Worm (Caenorhabditis elegans) whole organism, mixed stage, embryonic: Measurements from ENCODE around the gene C13A10.2.

Source experiments
- M03D4.4 ChIP-seq: sonication (generic microtip); optimal IDR thresholded peaks from 2 replicates; lab custom pipeline; 2017; ENCODE audit warnings: mild to moderate bottlenecking, missing genetic modification characterization, missing compliant biosample characterization
- bed-3 ChIP-seq: fragments of 200-800 bp; sonication (Bioruptor generic); optimal IDR thresholded peaks from 3 replicates; lab custom pipeline; 2018; ENCODE audit warnings: mild to moderate bottlenecking, missing genetic modification characterization, moderate library complexity, missing compliant biosample characterization
- blmp-1 ChIP-seq: fragments of 150-350 bp; optimal IDR thresholded peaks from 2 replicates; lab custom pipeline; 2014; ENCODE audit warnings: missing biosample characterization, missing genetic modification characterization
- ceh-39 ChIP-seq: fragments of 150-350 bp; optimal IDR thresholded peaks from 2 replicates; lab custom pipeline; 2014; ENCODE audit warnings: missing biosample characterization, missing genetic modification characterization
- ceh-43 ChIP-seq: fragments of 200-800 bp; sonication (Bioruptor generic); optimal IDR thresholded peaks from 2 replicates; lab custom pipeline; 2018; ENCODE audit warnings: mild to moderate bottlenecking, missing genetic modification characterization, moderate library complexity, missing compliant biosample characterization
- ceh-83 ChIP-seq: fragments of 200-800 bp; sonication (Bioruptor generic); optimal IDR thresholded peaks from 2 replicates; lab custom pipeline; 2018; ENCODE audit warnings: mild to moderate bottlenecking, missing genetic modification characterization, missing compliant biosample characterization
- ces-1 ChIP-seq: fragments of 150-350 bp; optimal IDR thresholded peaks from 2 replicates; lab custom pipeline; 2014; ENCODE audit warnings: missing biosample characterization, missing genetic modification reagents, missing genetic modification characterization
- cnd-1 ChIP-seq: fragments of 200-800 bp; sonication (Bioruptor generic); optimal IDR thresholded peaks from 2 replicates; lab custom pipeline; 2018; ENCODE audit warnings: mild to moderate bottlenecking, missing genetic modification characterization, missing compliant biosample characterization
- drap-1 ChIP-seq: fragments of 200-800 bp; sonication (Bioruptor generic); optimal IDR thresholded peaks from 3 replicates; lab custom pipeline; 2018; ENCODE audit warnings: mild to moderate bottlenecking, missing genetic modification characterization, missing compliant biosample characterization
- elt-3 ChIP-seq: fragments of 150-350 bp; optimal IDR thresholded peaks from 2 replicates; lab custom pipeline; 2014; ENCODE audit warnings: missing biosample characterization, missing genetic modification characterization
- flh-1 ChIP-seq: fragments of 200-800 bp; sonication (Bioruptor generic); optimal IDR thresholded peaks from 2 replicates; lab custom pipeline; 2018; ENCODE audit warnings: mild to moderate bottlenecking, missing genetic modification characterization, moderate library complexity, missing compliant biosample characterization
- ham-2 ChIP-seq: fragments of 200-800 bp; sonication (Bioruptor generic); optimal IDR thresholded peaks from 2 replicates; lab custom pipeline; 2018; ENCODE audit warnings: mild to moderate bottlenecking, missing genetic modification characterization, missing compliant biosample characterization
- hlh-1 ChIP-seq: fragments of 150-350 bp; optimal IDR thresholded peaks from 2 replicates; lab custom pipeline; 2014; ENCODE audit warnings: missing biosample characterization, missing genetic modification reagents, missing genetic modification characterization
- lin-13 ChIP-seq: fragments of 150-350 bp; optimal IDR thresholded peaks from 2 replicates; lab custom pipeline; 2014; ENCODE audit warnings: missing biosample characterization, missing genetic modification characterization
- lin-32 ChIP-seq: fragments of 200-800 bp; sonication (Bioruptor generic); optimal IDR thresholded peaks from 2 replicates; lab custom pipeline; 2018; ENCODE audit warnings: mild to moderate bottlenecking, missing genetic modification characterization, missing compliant biosample characterization
- mab-5 ChIP-seq: fragments of 150-350 bp; optimal IDR thresholded peaks from 2 replicates; lab custom pipeline; 2014; ENCODE audit warnings: missing biosample characterization, missing genetic modification characterization
- mep-1 ChIP-seq: fragments of 150-350 bp; optimal IDR thresholded peaks from 2 replicates; lab custom pipeline; 2017; ENCODE audit warnings: missing biosample characterization, missing genetic modification reagents, missing genetic modification characterization, inconsistent platforms
- mls-2 ChIP-seq: sonication (generic microtip); optimal IDR thresholded peaks from 2 replicates; lab custom pipeline; 2016; ENCODE audit warnings: mild to moderate bottlenecking, missing genetic modification characterization, moderate library complexity, missing compliant biosample characterization
- nhr-12 ChIP-seq: fragments of 150-350 bp; optimal IDR thresholded peaks from 2 replicates; lab custom pipeline; 2014; ENCODE audit warnings: missing biosample characterization, missing genetic modification characterization
- nhr-2 ChIP-seq: fragments of 150-350 bp; optimal IDR thresholded peaks from 2 replicates; lab custom pipeline; 2014; ENCODE audit warnings: missing biosample characterization, missing genetic modification characterization
- nhr-237 ChIP-seq: fragments of 150-350 bp; optimal IDR thresholded peaks from 2 replicates; lab custom pipeline; 2014; ENCODE audit warnings: missing biosample characterization, missing genetic modification characterization
- nhr-28 ChIP-seq: fragments of 150-350 bp; optimal IDR thresholded peaks from 2 replicates; lab custom pipeline; 2014; ENCODE audit warnings: missing biosample characterization, missing genetic modification characterization
- nhr-76 ChIP-seq: sonication (generic microtip); optimal IDR thresholded peaks from 2 replicates; lab custom pipeline; 2017; ENCODE audit warnings: missing biosample characterization, missing genetic modification characterization
- pha-4 ChIP-seq: fragments of 150-350 bp; optimal IDR thresholded peaks from 2 replicates; lab custom pipeline; 2018; ENCODE audit warnings: missing biosample characterization, missing genetic modification reagents, missing genetic modification characterization
- sem-2 ChIP-seq: fragments of 200-800 bp; sonication (Bioruptor generic); optimal IDR thresholded peaks from 2 replicates; lab custom pipeline; 2018; ENCODE audit warnings: mild to moderate bottlenecking, missing genetic modification characterization, missing compliant biosample characterization
- sptf-1 ChIP-seq: sonication (generic microtip); optimal IDR thresholded peaks from 2 replicates; lab custom pipeline; 2017; ENCODE audit warnings: mild to moderate bottlenecking, missing genetic modification characterization, moderate library complexity, missing compliant biosample characterization
- tbx-8 ChIP-seq: fragments of 200-800 bp; sonication (Bioruptor generic); optimal IDR thresholded peaks from 2 replicates; lab custom pipeline; 2018; ENCODE audit warnings: mild to moderate bottlenecking, missing genetic modification characterization, moderate library complexity, missing compliant biosample characterization
- unc-120 ChIP-seq: sonication (generic microtip); optimal IDR thresholded peaks from 2 replicates; lab custom pipeline; 2017; ENCODE audit warnings: missing genetic modification characterization, missing compliant biosample characterization; ENCODE audit not compliant: poor library complexity, severe bottlenecking
- unc-39 ChIP-seq: fragments of 150-350 bp; optimal IDR thresholded peaks from 2 replicates; lab custom pipeline; 2014; ENCODE audit warnings: missing biosample characterization, missing genetic modification characterization
- unc-62 ChIP-seq: fragments of 150-350 bp; optimal IDR thresholded peaks from 2 replicates; lab custom pipeline; 2014; ENCODE audit warnings: missing biosample characterization, missing genetic modification reagents, missing genetic modification characterization
- zip-8 ChIP-seq: fragments of 150-350 bp; optimal IDR thresholded peaks from 2 replicates; lab custom pipeline; 2014; ENCODE audit warnings: missing biosample characterization, missing genetic modification characterization
- ztf-11 ChIP-seq: fragments of 150-350 bp; optimal IDR thresholded peaks from 2 replicates; lab custom pipeline; 2014; ENCODE audit warnings: missing biosample characterization, missing genetic modification characterization

C13A10.2 gene

ce11 chrII:1372966-1373365 lies 15.2 kb upstream of the C13A10.2 start:
- no peak for TF ChIP-seq ztf-11 (tag; lab: Kevin White, UChicago)
- TF ChIP-seq unc-62 (GFP tag; lab: Kevin White, UChicago): no peak
- TF ChIP-seq ces-1 (GFP tag; lab: Kevin White, UChicago): no peak
- TF ChIP-seq hlh-1 (tag; lab: Kevin White, UChicago): no peak
- TF ChIP-seq drap-1 (GFP tag; lab: Kevin White, UChicago): no peak

- TF ChIP-seq lin-13: no peak
Measured at ce11 chrII:1372138-1372537, 14.3 kb upstream of the C13A10.2 start.

- TF ChIP-seq mls-2 (tag; lab: Kevin White, UChicago) (no peak), zip-8 (tag; lab: Kevin White, UChicago) (no peak), blmp-1 (tag; lab: Kevin White, UChicago) (no peak)
Measured at ce11 chrII:1371533-1371932, 13.7 kb upstream of the C13A10.2 start.

ce11 chrII:1369322-1369721 lies 11.5 kb upstream of the C13A10.2 start:
- TF ChIP-seq M03D4.4 (tag; lab: Kevin White, UChicago): no peak
- TF ChIP-seq mls-2 (tag; lab: Kevin White, UChicago): no peak
- TF ChIP-seq zip-8 (tag; lab: Kevin White, UChicago): no peak
- TF ChIP-seq ceh-43 (GFP tag; lab: Kevin White, UChicago): no peak
- no peak for TF ChIP-seq pha-4
- no peak for TF ChIP-seq nhr-28 (tag; lab: Kevin White, UChicago)
- TF ChIP-seq ces-1 (GFP tag; lab: Kevin White, UChicago): no peak
- TF ChIP-seq elt-3 (tag; lab: Kevin White, UChicago): no peak
- no peak for TF ChIP-seq unc-39
- TF ChIP-seq lin-32: no peak
- TF ChIP-seq bed-3 (GFP tag; lab: Kevin White, UChicago): no peak
- no peak for TF ChIP-seq drap-1 (GFP tag; lab: Kevin White, UChicago)
- no peak for TF ChIP-seq flh-1
- TF ChIP-seq sem-2: no peak
- no peak for TF ChIP-seq ham-2
- TF ChIP-seq nhr-12 (tag; lab: Kevin White, UChicago): no peak
- TF ChIP-seq, all 35 proteins: peak for 0

ce11 chrII:1368756-1369155 lies 11.0 kb upstream of the C13A10.2 start:
- TF ChIP-seq flh-1 (no peak), ceh-83 (GFP tag; lab: Kevin White, UChicago) (no peak), zip-8 (tag; lab: Kevin White, UChicago) (no peak), ces-1 (GFP tag; lab: Kevin White, UChicago) (no peak), nhr-76 (tag; lab: Kevin White, UChicago) (no peak), unc-62 (GFP tag; lab: Kevin White, UChicago) (no peak), nhr-2 (no peak), sem-2 (no peak), nhr-237 (no peak), lin-32 (no peak), hlh-1 (tag; lab: Kevin White, UChicago) (no peak), ztf-11 (tag; lab: Kevin White, UChicago) (no peak), ceh-43 (GFP tag; lab: Kevin White, UChicago) (no peak), mls-2 (tag; lab: Kevin White, UChicago) (no peak)
- TF ChIP-seq, all 35 proteins: peak for 0

- TF ChIP-seq tbx-8 (GFP tag; lab: Kevin White, UChicago) (no peak), sptf-1 (tag; lab: Kevin White, UChicago) (no peak), lin-32 (no peak), mab-5 (tag; lab: Kevin White, UChicago) (no peak), drap-1 (GFP tag; lab: Kevin White, UChicago) (no peak), lin-13 (no peak), nhr-12 (tag; lab: Kevin White, UChicago) (no peak), ceh-39 (no peak), cnd-1 (tag; lab: Kevin White, UChicago) (no peak), ceh-83 (GFP tag; lab: Kevin White, UChicago) (no peak), unc-120 (tag; lab: Kevin White, UChicago) (no peak), ztf-11 (tag; lab: Kevin White, UChicago) (no peak), ces-1 (GFP tag; lab: Kevin White, UChicago) (no peak), unc-62 (GFP tag; lab: Kevin White, UChicago) (no peak), mep-1 (tag; lab: Kevin White, UChicago) (no peak), blmp-1 (tag; lab: Kevin White, UChicago) (no peak), nhr-237 (no peak), sem-2 (no peak)
Measured at ce11 chrII:1365985-1366384, 8.2 kb upstream of the C13A10.2 start.
